Worm (Caenorhabditis elegans) whole organism, L1 larva: ENCODE results near the gene ZC190.2.
A peak's percentile ranks its signal among the peaks of the same experiment; 100 is the strongest.

Source experiments
- aha-1 ChIP-seq: fragments of 150-350 bp; optimal IDR thresholded peaks from 2 replicates; lab custom pipeline; 2014; ENCODE audit warnings: missing biosample characterization, missing genetic modification characterization
- aly-2 ChIP-seq: fragments of 150-350 bp; optimal IDR thresholded peaks from 2 replicates; lab custom pipeline; 2014; ENCODE audit warnings: missing biosample characterization, missing genetic modification characterization
- ama-1 ChIP-seq: fragments of 150-350 bp; optimal IDR thresholded peaks from 2 replicates; lab custom pipeline; 2014
- blmp-1 ChIP-seq: fragments of 150-350 bp; optimal IDR thresholded peaks from 2 replicates; lab custom pipeline; 2014; ENCODE audit warnings: missing biosample characterization, missing genetic modification characterization
- ceh-8 ChIP-seq: fragments of 200-800 bp; sonication (Bioruptor generic); optimal IDR thresholded peaks from 2 replicates; lab custom pipeline; 2018; ENCODE audit warnings: mild to moderate bottlenecking, missing genetic modification characterization, moderate library complexity, missing compliant biosample characterization
- ceh-82 ChIP-seq, 3 experiments: fragments of 150-350 bp in 1 of 3; sonication (generic microtip) in 2 of 3; optimal IDR thresholded peaks; 2 replicates each; lab custom pipeline; 2014 to 2017; ENCODE audit warnings: missing biosample characterization in 3 of 3, missing genetic modification characterization in 3 of 3
- ceh-88 ChIP-seq: fragments of 200-800 bp; sonication (Bioruptor generic); IDR thresholded peaks from 2 replicates; pipeline ENCODE4 v1.3.6; 2022; ENCODE audit warnings: missing genetic modification characterization, missing compliant biosample characterization
- ceh-90 ChIP-seq: sonication (generic microtip); optimal IDR thresholded peaks from 2 replicates; lab custom pipeline; 2016; ENCODE audit warnings: missing genetic modification characterization, missing compliant biosample characterization
- ces-1 ChIP-seq: fragments of 150-350 bp; optimal IDR thresholded peaks from 2 replicates; lab custom pipeline; 2014; ENCODE audit warnings: missing biosample characterization, missing genetic modification reagents, missing genetic modification characterization
- dpl-1 ChIP-seq, 3 experiments: fragments of 150-350 bp in 2 of 3; sonication (generic microtip) in 1 of 3; optimal IDR thresholded peaks; 2 replicates each; lab custom pipeline; 2014 to 2017; ENCODE audit warnings: missing biosample characterization in 3 of 3, missing genetic modification characterization in 3 of 3, missing genetic modification reagents in 3 of 3
- egl-27 ChIP-seq, 2 experiments: fragments of 150-350 bp in 1 of 2; sonication (generic microtip); optimal IDR thresholded peaks; 3 replicates each; lab custom pipeline; 2017 to 2018; ENCODE audit warnings: missing biosample characterization in 2 of 2, missing genetic modification characterization in 2 of 2, missing genetic modification reagents in 2 of 2
- elt-2 ChIP-seq: sonication (generic microtip); optimal IDR thresholded peaks from 2 replicates; lab custom pipeline; 2016; ENCODE audit warnings: missing genetic modification characterization, mild to moderate bottlenecking, inconsistent platforms, missing compliant biosample characterization, missing genetic modification reagents
- ets-5 ChIP-seq: fragments of 200-800 bp; sonication (Bioruptor generic); IDR thresholded peaks from 2 replicates; pipeline ENCODE4 v1.3.6; 2022; ENCODE audit warnings: missing genetic modification characterization, missing compliant biosample characterization
- fkh-10 ChIP-seq: sonication (generic microtip); optimal IDR thresholded peaks from 2 replicates; lab custom pipeline; 2017; ENCODE audit warnings: missing biosample characterization, missing genetic modification reagents, missing genetic modification characterization
- fkh-8 ChIP-seq: sonication (generic microtip); optimal IDR thresholded peaks from 2 replicates; lab custom pipeline; 2016; ENCODE audit warnings: mild to moderate bottlenecking, missing genetic modification characterization, missing compliant biosample characterization
- isw-1 ChIP-seq: fragments of 200-800 bp; sonication (Bioruptor generic); IDR thresholded peaks from 2 replicates; pipeline ENCODE4 v1.3.6; 2022; ENCODE audit warnings: missing genetic modification characterization, missing compliant biosample characterization
- lin-14 ChIP-seq: fragments of 200-800 bp; sonication (Bioruptor generic); optimal IDR thresholded peaks from 2 replicates; lab custom pipeline; 2018; ENCODE audit warnings: mild to moderate bottlenecking, missing genetic modification characterization, moderate library complexity, missing compliant biosample characterization
- lin-39 ChIP-seq: fragments of 150-350 bp; optimal IDR thresholded peaks from 2 replicates; lab custom pipeline; 2014; ENCODE audit warnings: missing biosample characterization, missing genetic modification reagents, missing genetic modification characterization
- lsy-2 ChIP-seq, 2 experiments: fragments of 150-350 bp; optimal IDR thresholded peaks; 2 replicates each; lab custom pipeline; 2014; ENCODE audit warnings: missing biosample characterization in 2 of 2, missing genetic modification characterization in 2 of 2
- mab-9 ChIP-seq: fragments of 200-800 bp; sonication (Bioruptor generic); IDR thresholded peaks from 2 replicates; pipeline ENCODE4 v1.3.6; 2022; ENCODE audit warnings: missing genetic modification reagents, missing genetic modification characterization, missing compliant biosample characterization
- mef-2 ChIP-seq: fragments of 150-350 bp; optimal IDR thresholded peaks from 2 replicates; lab custom pipeline; 2014; ENCODE audit warnings: missing biosample characterization, missing genetic modification characterization
- mep-1 ChIP-seq: fragments of 150-350 bp; optimal IDR thresholded peaks from 2 replicates; lab custom pipeline; 2014; ENCODE audit warnings: missing biosample characterization, missing genetic modification characterization
- nhr-11 ChIP-seq: fragments of 150-350 bp; optimal IDR thresholded peaks from 2 replicates; lab custom pipeline; 2014; ENCODE audit warnings: missing biosample characterization, missing genetic modification characterization
- nhr-71 ChIP-seq: sonication (generic microtip); optimal IDR thresholded peaks from 2 replicates; lab custom pipeline; 2016; ENCODE audit warnings: mild to moderate bottlenecking, missing genetic modification characterization, moderate library complexity, missing compliant biosample characterization
- nhr-76 ChIP-seq: sonication (generic microtip); optimal IDR thresholded peaks from 2 replicates; lab custom pipeline; 2017; ENCODE audit warnings: missing biosample characterization, missing genetic modification characterization
- nhr-84 ChIP-seq: sonication (generic microtip); optimal IDR thresholded peaks from 2 replicates; lab custom pipeline; 2017; ENCODE audit warnings: missing biosample characterization, missing genetic modification characterization
- nhr-85 ChIP-seq: sonication (generic microtip); peaks from one replicate; lab custom pipeline; 2016; ENCODE audit warnings: missing genetic modification characterization, inconsistent platforms, missing compliant biosample characterization
- nhr-90 ChIP-seq: sonication (generic microtip); optimal IDR thresholded peaks from 2 replicates; lab custom pipeline; 2016; ENCODE audit warnings: mild to moderate bottlenecking, missing genetic modification characterization, missing compliant biosample characterization; ENCODE audit not compliant: poor library complexity
- skn-1 ChIP-seq: fragments of 150-350 bp; optimal IDR thresholded peaks from 2 replicates; lab custom pipeline; 2014; ENCODE audit warnings: missing biosample characterization, missing genetic modification characterization
- snu-23 ChIP-seq: sonication (generic microtip); optimal IDR thresholded peaks from 2 replicates; lab custom pipeline; 2016; ENCODE audit warnings: missing genetic modification characterization, missing compliant biosample characterization
- sox-4 ChIP-seq: sonication (generic microtip); optimal IDR thresholded peaks from 2 replicates; lab custom pipeline; 2016; ENCODE audit warnings: missing genetic modification characterization, missing compliant biosample characterization
- sptf-1 ChIP-seq: fragments of 150-350 bp; optimal IDR thresholded peaks from 2 replicates; lab custom pipeline; 2014; ENCODE audit warnings: missing biosample characterization, missing genetic modification characterization
- swsn-7 ChIP-seq: sonication (generic microtip); optimal IDR thresholded peaks from 2 replicates; lab custom pipeline; 2016; ENCODE audit warnings: missing genetic modification characterization, missing compliant biosample characterization
- tlp-1 ChIP-seq: fragments of 150-350 bp; optimal IDR thresholded peaks from 2 replicates; lab custom pipeline; 2014; ENCODE audit warnings: missing biosample characterization, missing genetic modification characterization
- unc-130 ChIP-seq: fragments of 150-350 bp; optimal IDR thresholded peaks from 2 replicates; lab custom pipeline; 2017; ENCODE audit warnings: missing biosample characterization, missing genetic modification characterization, inconsistent platforms
- unc-62 ChIP-seq: fragments of 150-350 bp; optimal IDR thresholded peaks from 2 replicates; lab custom pipeline; 2014; ENCODE audit warnings: missing biosample characterization, missing genetic modification reagents, missing genetic modification characterization
- unc-98 ChIP-seq: fragments of 200-800 bp; sonication (Bioruptor generic); IDR thresholded peaks from 2 replicates; pipeline ENCODE4 v1.3.6; 2022; ENCODE audit warnings: missing genetic modification characterization, missing compliant biosample characterization
- vab-15 ChIP-seq: sonication (generic microtip); optimal IDR thresholded peaks from 2 replicates; lab custom pipeline; 2017; ENCODE audit warnings: missing genotype, mild to moderate bottlenecking, missing genetic modification characterization, missing compliant biosample characterization

The ZC190.2 gene

DNA sequence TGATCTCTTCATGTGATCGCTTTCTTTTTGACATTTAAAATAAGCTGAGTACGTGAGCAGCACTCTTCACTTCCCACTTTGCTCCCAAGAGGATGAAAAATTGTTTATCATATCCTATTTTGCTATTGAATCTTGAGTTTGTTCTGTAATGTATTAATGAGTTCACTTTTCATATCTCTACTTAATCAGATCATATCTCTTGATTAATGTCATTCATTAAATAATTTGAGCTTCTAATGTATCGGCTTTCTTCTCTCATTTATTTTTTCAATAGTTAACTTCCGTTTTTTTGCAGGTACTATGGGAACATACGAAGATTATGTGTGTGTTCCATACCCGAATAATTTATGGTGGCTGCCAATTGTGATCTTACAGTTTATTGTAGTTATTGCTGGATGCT is at the start of gene ZC190.2:
Gene ZC190.2, plus strand, starts transcription at position 301 of the 400 bp plus-strand sequence.
- TF ChIP-seq fkh-8 (no peak), sox-4 (no peak), ceh-88 (no peak), nhr-71 (tag; lab: Kevin White, UChicago) (peak; percentile 16), ceh-8 (GFP tag; lab: Kevin White, UChicago) (peak; percentile 90)

DNA sequence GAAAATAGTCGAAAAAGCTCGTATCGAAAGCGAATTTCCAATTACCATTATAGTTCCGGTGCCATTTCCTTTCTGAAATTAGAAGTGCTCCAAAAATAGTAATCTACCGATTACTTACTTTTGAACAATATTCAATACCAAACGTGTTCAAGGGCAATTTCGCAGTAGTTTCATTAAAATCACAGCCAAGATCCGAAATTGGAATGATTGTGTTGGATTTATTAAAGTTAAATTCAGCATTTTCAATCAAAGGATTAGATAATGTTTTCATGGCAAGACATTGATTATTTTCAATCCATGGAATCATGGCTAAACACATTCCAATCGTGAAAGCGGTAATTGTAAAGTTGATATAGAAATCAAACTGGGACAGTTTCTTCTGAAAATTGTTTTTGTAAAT is 48.4 kb upstream of the ZC190.2 start:
- TF ChIP-seq mep-1 (tag; lab: Kevin White, UChicago) (no peak), unc-98 (GFP tag; lab: Robert Waterston, UW) (no peak), swsn-7 (tag; lab: Kevin White, UChicago) (no peak), ceh-88 (no peak), nhr-11 (no peak)

- TF ChIP-seq mab-9 (GFP tag; lab: Robert Waterston, UW) (no peak), nhr-71 (tag; lab: Kevin White, UChicago) (no peak), nhr-90 (tag; lab: Kevin White, UChicago) (no peak), lin-14 (no peak), tlp-1 (tag; lab: Kevin White, UChicago) (no peak), nhr-84 (tag; lab: Kevin White, UChicago) (no peak), ama-1 (lab: Kevin White, UChicago) (no peak), sptf-1 (tag; lab: Kevin White, UChicago) (no peak), ets-5 (no peak), vab-15 (no peak), skn-1 (tag; lab: Kevin White, UChicago) (no peak), fkh-10 (GFP tag; lab: Kevin White, UChicago) (no peak), aha-1 (no peak), snu-23 (no peak), ceh-82 (tag; optimal IDR thresholded peaks at IDR 0.05; lab: Kevin White, UChicago) (no peak), mef-2 (tag; lab: Kevin White, UChicago) (no peak), lin-39 (no peak), elt-2 (tag; lab: Kevin White, UChicago) (no peak), egl-27 (tag; optimal IDR thresholded peaks at IDR 0.05; lab: Kevin White, UChicago) (no peak), nhr-85 (tag; lab: Kevin White, UChicago) (no peak)
These were observed 45.6 kb upstream of the ZC190.2 start, which contains the start of gene oac-29 for ce11 chrV:8635575-8635974. Gene oac-29 (minus strand): TSS chrV:8635675.

DNA sequence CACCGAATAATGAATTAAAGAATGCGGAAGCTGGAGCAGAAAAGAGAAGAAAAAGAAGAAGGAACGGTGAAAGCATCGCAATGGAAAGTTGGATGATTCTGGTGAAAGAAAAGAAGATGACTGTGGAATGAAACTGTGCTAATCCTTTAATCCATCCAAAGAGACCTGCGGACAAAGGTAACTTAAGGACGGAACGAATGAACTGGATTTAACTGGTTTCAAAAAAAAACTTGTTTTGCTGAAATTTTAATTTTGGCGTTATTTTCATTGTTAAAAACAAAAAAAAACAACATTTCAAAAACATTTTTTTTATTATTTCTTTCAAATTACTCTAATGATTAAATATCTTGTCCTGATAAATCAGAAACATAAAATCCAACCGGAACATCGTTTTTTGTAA is 44.2 kb upstream of the ZC190.2 start, which contains the start of gene grl-12:
Gene grl-12, minus strand, starts transcription at position 101 of the 400 bp plus-strand sequence.
- TF ChIP-seq ces-1 (no peak), unc-62 (GFP tag; lab: Kevin White, UChicago) (no peak), unc-130 (tag; lab: Kevin White, UChicago) (no peak), aly-2 (no peak)

ce11 chrV:8637666-8638271 is 43.4 kb upstream of the ZC190.2 start, which contains the start of the genes F28A12.10 and acd-4:
Gene F28A12.10 (minus strand): TSS chrV:8637766.
Gene acd-4 (plus strand): TSS chrV:8638221.
- TF ChIP-seq unc-98 (GFP tag; lab: Robert Waterston, UW), result no peak
- no peak for TF ChIP-seq ceh-90 (tag; lab: Kevin White, UChicago)
- TF ChIP-seq ceh-82 (tag; optimal IDR thresholded peaks at IDR 0.05; lab: Kevin White, UChicago), result no peak
- no peak for TF ChIP-seq blmp-1
- TF ChIP-seq mef-2 (tag; lab: Kevin White, UChicago), result no peak
- no peak for TF ChIP-seq isw-1
- no peak for TF ChIP-seq nhr-85 (tag; lab: Kevin White, UChicago)
- no peak for TF ChIP-seq lsy-2 (tag; optimal IDR thresholded peaks at IDR 0.05; lab: Kevin White, UChicago)
- no peak for TF ChIP-seq mab-9 (GFP tag; lab: Robert Waterston, UW)
- no peak for TF ChIP-seq nhr-76
- no peak for TF ChIP-seq dpl-1 (GFP tag; optimal IDR thresholded peaks at IDR 0.05; lab: Kevin White, UChicago)
